Worm (Caenorhabditis elegans): ENCODE results near the gene irld-48.
A peak's percentile ranks its signal among the peaks of the same experiment; 100 is the strongest.

irld-48 gene

DNA sequence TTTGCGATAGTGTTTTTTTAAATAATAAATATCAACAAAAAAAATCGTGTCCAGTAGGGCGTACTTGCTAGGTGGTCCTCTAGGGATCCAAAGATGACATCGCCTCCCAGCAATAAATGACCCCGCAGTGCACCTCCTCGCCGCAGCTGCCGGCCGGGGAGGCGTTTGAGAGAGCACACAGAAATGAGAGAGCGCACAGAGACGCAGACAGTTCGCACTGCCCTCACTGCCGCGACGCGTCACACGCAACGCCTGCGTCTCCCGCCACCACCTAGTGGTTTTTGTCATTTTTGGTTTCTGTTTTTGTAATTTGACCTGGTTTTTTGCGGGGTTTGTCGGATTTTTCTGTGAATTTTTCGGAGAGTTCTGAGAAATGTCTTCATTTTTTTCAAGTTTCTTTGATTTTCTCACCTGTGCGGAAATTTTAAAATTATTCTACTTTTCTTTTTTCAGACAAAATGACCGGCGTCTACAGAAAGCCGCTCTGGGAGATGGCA lies 32.0 kb downstream of the irld-48 start, which contains the start of gene lido-7 (continued):
- TF ChIP-seq duxl-1 (tag; optimal IDR thresholded peaks at IDR 0.05; ENCODE audit: poor library complexity) (peak; percentile 40), hlh-11 (tag; optimal IDR thresholded peaks at IDR 0.05) (peak; percentile 71), hmg-1.1 (GFP tag; IDR thresholded peaks at IDR 0.05) (peak; percentile 74), mes-2 (tag; optimal IDR thresholded peaks at IDR 0.05; ENCODE audit: poor library complexity, severe bottlenecking) (peak; percentile 61), ceh-20 (GFP tag; IDR thresholded peaks at IDR 0.05) (no peak), nhr-102 (tag; optimal IDR thresholded peaks at IDR 0.05) (no peak), lsy-2 (tag; optimal IDR thresholded peaks at IDR 0.05) (peak in 1 of 2 experiments; percentile 46), madf-5 (GFP tag; IDR thresholded peaks at IDR 0.05) (no peak), dve-1 (tag; optimal IDR thresholded peaks at IDR 0.05; ENCODE audit: insufficient read depth) (peak; percentile 13), T20F7.1 (GFP tag; optimal IDR thresholded peaks at IDR 0.05) (no peak), egl-43 (GFP tag; IDR thresholded peaks at IDR 0.05) (peak; percentile 62; the same call in 1 of the 2 replicates), sdz-12 (GFP tag; optimal IDR thresholded peaks at IDR 0.05) (no peak), hlh-30 (tag; optimal IDR thresholded peaks at IDR 0.05; ENCODE audit: insufficient read depth) (peak; percentile 49), nhr-77 (tag; optimal IDR thresholded peaks at IDR 0.05) (no peak), aly-2 (tag; optimal IDR thresholded peaks at IDR 0.05) (no peak), lin-39 (tag; optimal IDR thresholded peaks at IDR 0.05) (no peak), nhr-42 (GFP tag; IDR thresholded peaks at IDR 0.05) (no peak), vab-7 (GFP tag; IDR thresholded peaks at IDR 0.05) (no peak), zfp-2 (tag; optimal IDR thresholded peaks at IDR 0.05) (no peak), fos-1 (tag; optimal IDR thresholded peaks at IDR 0.05) (no peak), dmd-6 (GFP tag; IDR thresholded peaks at IDR 0.05) (peak; percentile 73), daf-8 (GFP tag; IDR thresholded peaks at IDR 0.05) (no peak), Y5F2A.4 (GFP tag; optimal IDR thresholded peaks at IDR 0.05) (no peak), ceh-44 (GFP tag; IDR thresholded peaks at IDR 0.05) (no peak), spr-1 (tag; optimal IDR thresholded peaks at IDR 0.05) (no peak), lin-13 (GFP tag; optimal IDR thresholded peaks at IDR 0.05) (no peak), egl-27 (tag; optimal IDR thresholded peaks at IDR 0.05) (no peak), zip-2 (tag; optimal IDR thresholded peaks at IDR 0.05) (no peak), F37D6.2 (tag; optimal IDR thresholded peaks at IDR 0.05) (no peak), nhr-111 (GFP tag; optimal IDR thresholded peaks at IDR 0.05) (no peak), set-16 (GFP tag; IDR thresholded peaks at IDR 0.05) (peak; percentile 93), ZK546.5 (tag; optimal IDR thresholded peaks at IDR 0.05) (no peak), zag-1 (tag; optimal IDR thresholded peaks at IDR 0.05) (no peak), aha-1 (tag) (no peak), lin-15B (tag; optimal IDR thresholded peaks at IDR 0.05) (no peak), unc-130 (GFP tag; optimal IDR thresholded peaks at IDR 0.05) (no peak), daf-16 (GFP tag; optimal IDR thresholded peaks at IDR 0.05) (no peak), daf-16 (tag; optimal IDR thresholded peaks at IDR 0.05) (no peak), zip-11 (GFP tag; IDR thresholded peaks at IDR 0.05) (no peak), gei-8 (GFP tag; optimal IDR thresholded peaks at IDR 0.05) (no peak), snpc-4 (tag; optimal IDR thresholded peaks at IDR 0.05) (no peak), ceh-62 (tag; optimal IDR thresholded peaks at IDR 0.05) (no peak), spr-3 (GFP tag; optimal IDR thresholded peaks at IDR 0.05) (no peak), mdt-29 (GFP tag; IDR thresholded peaks at IDR 0.05) (no peak), mxl-3 (GFP tag; optimal IDR thresholded peaks at IDR 0.05) (peak; percentile 56), lin-38 (GFP tag; IDR thresholded peaks at IDR 0.05) (peak; percentile 36; the same call in 1 of the 2 replicates), tag-97 (GFP tag; IDR thresholded peaks at IDR 0.05) (no peak), jun-1 (tag; optimal IDR thresholded peaks at IDR 0.05) (no peak), arid-1 (GFP tag; conservative IDR thresholded peaks at IDR 0.05) (no peak), ctbp-1 (GFP tag; IDR thresholded peaks at IDR 0.05) (peak; percentile 27; the same call in 1 of the 2 replicates), zfp-3 (GFP tag; conservative IDR thresholded peaks at IDR 0.05) (no peak), skn-1 (tag; optimal IDR thresholded peaks at IDR 0.05) (no peak)

All from whole organism, L4 larva.